Fruit fly (Drosophila melanogaster): Measurements from ENCODE around the gene ntc.

DNA sequence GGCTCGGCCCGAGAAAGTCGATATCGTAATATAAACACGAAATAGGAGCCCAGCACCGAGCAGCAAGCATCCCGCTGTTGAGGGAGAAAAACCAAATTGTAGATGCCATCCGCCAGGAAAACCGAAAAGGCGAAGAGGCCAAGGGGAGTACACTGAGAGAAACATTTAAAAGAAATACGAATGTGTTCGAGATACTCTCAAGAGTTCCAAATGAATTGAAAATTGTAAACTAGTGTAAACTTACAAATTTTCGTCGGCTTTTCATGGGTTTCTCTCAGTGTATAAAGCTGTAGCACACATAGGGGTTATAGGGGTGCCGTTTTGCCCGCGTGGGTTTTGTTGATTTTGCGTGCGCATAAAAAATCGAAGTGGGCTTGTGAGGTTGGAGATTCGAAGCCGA lies 3.6 kb downstream of the ntc start:
- TF ChIP-seq Mio (GFP tag; optimal IDR thresholded peaks at IDR 0.05) (no peak), rgr (GFP tag; optimal IDR thresholded peaks at IDR 0.05) (peak; percentile 80), Abd-B (GFP tag; optimal IDR thresholded peaks at IDR 0.05) (no peak)

Measured in whole organism, wandering third instar larva.